Fruit fly (Drosophila melanogaster): ENCODE results near the gene CG17078.

Gene CG17078

dm6 chr2L:298285-298644, 20.2 kb upstream of the CG17078 start (continued):
- TF ChIP-seq CG10543 (GFP tag; optimal IDR thresholded peaks at IDR 0.05) (peak; percentile 63), usp (GFP tag; optimal IDR thresholded peaks at IDR 0.05) (no peak), corto (GFP tag; optimal IDR thresholded peaks at IDR 0.05) (no peak), GATAe (GFP tag; conservative IDR thresholded peaks at IDR 0.05) (no peak), gro (GFP tag; optimal IDR thresholded peaks at IDR 0.05) (no peak), CG4360 (GFP tag; IDR thresholded peaks at IDR 0.05) (no peak), rib (GFP tag; IDR thresholded peaks at IDR 0.05) (peak; percentile 18; the same call in 1 of the 2 replicates), CG3163 (GFP tag; optimal IDR thresholded peaks at IDR 0.05) (no peak), CG9727 (GFP tag; optimal IDR thresholded peaks at IDR 0.05) (peak; percentile 86), CG1832 (GFP tag; optimal IDR thresholded peaks at IDR 0.05) (peak; percentile 91), zen (tag; optimal IDR thresholded peaks at IDR 0.05) (no peak), CG7556 (GFP tag; optimal IDR thresholded peaks at IDR 0.05) (no peak), HLH4C (GFP tag; IDR thresholded peaks at IDR 0.05; ENCODE audit: partially characterized antibody) (no peak), pho (GFP tag; optimal IDR thresholded peaks at IDR 0.05) (no peak), tna (GFP tag; IDR thresholded peaks at IDR 0.05; ENCODE audit: partially characterized antibody) (no peak), CG30431 (GFP tag; optimal IDR thresholded peaks at IDR 0.05) (no peak), CG43689 (GFP tag; IDR thresholded peaks at IDR 0.05) (no peak), CG2889 (GFP tag; IDR thresholded peaks at IDR 0.05) (no peak), mld (GFP tag; IDR thresholded peaks at IDR 0.05; ENCODE audit: partially characterized antibody) (no peak), BtbVII (GFP tag; optimal IDR thresholded peaks at IDR 0.05) (no peak), CG7271 (tag; optimal IDR thresholded peaks at IDR 0.05) (no peak), cas (GFP tag; IDR thresholded peaks at IDR 0.05) (no peak), CG8944 (GFP tag; optimal IDR thresholded peaks at IDR 0.05) (no peak), bcd (GFP tag; optimal IDR thresholded peaks at IDR 0.05) (no peak), pzg (GFP tag; optimal IDR thresholded peaks at IDR 0.05) (no peak), CG17612 (GFP tag; IDR thresholded peaks at IDR 0.05) (no peak), chn (GFP tag; optimal IDR thresholded peaks at IDR 0.05) (no peak), wor (GFP tag; IDR thresholded peaks at IDR 0.05) (no peak), CG17802 (tag; optimal IDR thresholded peaks at IDR 0.05) (no peak), Fer3 (tag; optimal IDR thresholded peaks at IDR 0.05) (no peak), scrt (GFP tag; optimal IDR thresholded peaks at IDR 0.05) (peak; percentile 3), CG4820 (GFP tag; optimal IDR thresholded peaks at IDR 0.05) (no peak), CG7987 (GFP tag; optimal IDR thresholded peaks at IDR 0.05) (no peak), pfk (GFP tag; optimal IDR thresholded peaks at IDR 0.05) (peak; percentile 9), luna (GFP tag; optimal IDR thresholded peaks at IDR 0.05) (no peak), maf-S (GFP tag; optimal IDR thresholded peaks at IDR 0.05) (no peak), phol (tag; optimal IDR thresholded peaks at IDR 0.05) (no peak), ranshi (GFP tag; IDR thresholded peaks at IDR 0.05) (no peak), crol (GFP tag; IDR thresholded peaks at IDR 0.05) (0 out of 2 replicates have a peak, but pooled peaks have one; percentile 52), zf30C (GFP tag; optimal IDR thresholded peaks at IDR 0.05) (no peak), stwl (tag; optimal IDR thresholded peaks at IDR 0.05) (no peak), Atf-2 (GFP tag; optimal IDR thresholded peaks at IDR 0.05) (no peak), Drgx (GFP tag; IDR thresholded peaks at IDR 0.05) (no peak), jumu (GFP tag; optimal IDR thresholded peaks at IDR 0.05) (no peak), Pdp1 (GFP tag; optimal IDR thresholded peaks at IDR 0.05) (peak in 1 of 2 experiments; percentile 33), CG12769 (tag; optimal IDR thresholded peaks at IDR 0.05) (peak; percentile 50), Rfx (GFP tag; IDR thresholded peaks at IDR 0.05) (peak; percentile 39; the same call in 1 of the 2 replicates), CG11696 (GFP tag; IDR thresholded peaks at IDR 0.05) (no peak), CG4424 (GFP tag; optimal IDR thresholded peaks at IDR 0.05) (no peak), Ada2b (GFP tag; IDR thresholded peaks at IDR 0.05) (no peak), eve (GFP tag; optimal IDR thresholded peaks at IDR 0.05) (no peak), CG9817 (tag; optimal IDR thresholded peaks at IDR 0.05) (no peak)
